Fruit fly (Drosophila melanogaster) whole organism, prepupa: Measurements from ENCODE around the gene Larp4B.

Experiments
- Blimp-1 ChIP-seq: fragments of 200-800 bp; sonication (Bioruptor generic); optimal IDR thresholded peaks from 3 replicates; lab custom pipeline; 2017; ENCODE audit warnings: missing biosample characterization, missing genetic modification characterization, mild to moderate bottlenecking, moderate library complexity, missing genetic modification reagents
- CG10631 ChIP-seq: fragments of 200-800 bp; sonication (Bioruptor generic); optimal IDR thresholded peaks from 2 replicates; lab custom pipeline; 2016; ENCODE audit warnings: missing biosample characterization, missing genetic modification characterization
- CG11762 ChIP-seq: fragments of 200-800 bp; sonication (Bioruptor generic); optimal IDR thresholded peaks from 3 replicates; lab custom pipeline; 2016; ENCODE audit warnings: missing biosample characterization, missing genetic modification characterization; ENCODE audit not compliant: insufficient read depth
- CG15336 ChIP-seq: fragments of 200-800 bp; sonication (Bioruptor generic); IDR thresholded peaks from 2 replicates; pipeline ENCODE4 v1.3.6; 2022; ENCODE audit warnings: missing biosample characterization, missing genetic modification characterization
- CG3032 ChIP-seq: fragments of 200-800 bp; optimal IDR thresholded peaks from 2 replicates; lab custom pipeline; 2019; ENCODE audit warnings: missing biosample characterization, mild to moderate bottlenecking, missing genetic modification characterization, moderate library complexity
- CG31627 ChIP-seq: fragments of 200-800 bp; sonication (Bioruptor generic); optimal IDR thresholded peaks from 3 replicates; lab custom pipeline; 2016; ENCODE audit warnings: missing biosample characterization, missing genetic modification characterization
- CG32006 ChIP-seq: fragments of 200-800 bp; sonication (Bioruptor generic); optimal IDR thresholded peaks from 3 replicates; lab custom pipeline; 2017; ENCODE audit warnings: missing biosample characterization, mild to moderate bottlenecking, missing genetic modification characterization
- CG34406 ChIP-seq: fragments of 200-800 bp; sonication (Bioruptor generic); optimal IDR thresholded peaks from 3 replicates; lab custom pipeline; 2016; ENCODE audit warnings: missing biosample characterization, missing genetic modification characterization
- CG3919 ChIP-seq: fragments of 200-800 bp; sonication (Bioruptor generic); optimal IDR thresholded peaks from 3 replicates; lab custom pipeline; 2016; ENCODE audit warnings: missing biosample characterization, missing genetic modification characterization
- CG6163 ChIP-seq: fragments of 200-800 bp; sonication (Bioruptor generic); IDR thresholded peaks from 3 replicates; pipeline ENCODE4 v1.3.6; 2022; ENCODE audit warnings: missing biosample characterization, missing genetic modification characterization
- CG6276 ChIP-seq: fragments of 200-800 bp; sonication (Bioruptor generic); optimal IDR thresholded peaks from 2 replicates; lab custom pipeline; 2017; ENCODE audit warnings: missing biosample characterization, mild to moderate bottlenecking, missing genetic modification characterization
- CG6792 ChIP-seq: fragments of 200-800 bp; sonication (Bioruptor generic); optimal IDR thresholded peaks from 3 replicates; lab custom pipeline; 2016; ENCODE audit warnings: missing biosample characterization, missing genetic modification characterization
- CG6808 ChIP-seq: fragments of 200-800 bp; sonication (Bioruptor generic); optimal IDR thresholded peaks from 3 replicates; lab custom pipeline; 2017; ENCODE audit warnings: missing biosample characterization, missing genetic modification characterization, mild to moderate bottlenecking, moderate library complexity, missing genetic modification reagents
- CG6854 ChIP-seq: fragments of 200-800 bp; sonication (Bioruptor generic); optimal IDR thresholded peaks from 2 replicates; lab custom pipeline; 2017; ENCODE audit warnings: missing biosample characterization, mild to moderate bottlenecking, missing genetic modification characterization
- CG7368 ChIP-seq: fragments of 200-800 bp; sonication (Bioruptor generic); optimal IDR thresholded peaks from 3 replicates; lab custom pipeline; 2016; ENCODE audit warnings: missing biosample characterization, missing genetic modification characterization
- CG8319 ChIP-seq: fragments of 200-800 bp; sonication (Bioruptor generic); optimal IDR thresholded peaks from 3 replicates; lab custom pipeline; 2016; ENCODE audit warnings: missing biosample characterization, missing genetic modification characterization
- CG8632 ChIP-seq: fragments of 200-800 bp; sonication (Bioruptor generic); optimal IDR thresholded peaks from 3 replicates; lab custom pipeline; 2016; ENCODE audit warnings: missing biosample characterization, missing genetic modification characterization
- CG9139 ChIP-seq: fragments of 200-800 bp; sonication (Bioruptor generic); optimal IDR thresholded peaks from 3 replicates; lab custom pipeline; 2017; ENCODE audit warnings: missing biosample characterization, mild to moderate bottlenecking, missing genetic modification characterization
- Eip75B ChIP-seq: fragments of 200-800 bp; sonication (Bioruptor generic); optimal IDR thresholded peaks from 3 replicates; lab custom pipeline; 2016; ENCODE audit warnings: missing biosample characterization, missing genetic modification characterization
- Eip93F ChIP-seq: fragments of 200-800 bp; sonication (Bioruptor generic); optimal IDR thresholded peaks from 2 replicates; lab custom pipeline; 2016; ENCODE audit warnings: missing biosample characterization, mild to moderate bottlenecking, missing genetic modification characterization
- Ets96B ChIP-seq: fragments of 200-800 bp; optimal IDR thresholded peaks from 2 replicates; lab custom pipeline; 2019; ENCODE audit warnings: missing biosample characterization, mild to moderate bottlenecking, missing genetic modification characterization, moderate library complexity
- Gug ChIP-seq: fragments of 200-800 bp; sonication (Bioruptor generic); IDR thresholded peaks from 2 replicates; pipeline ENCODE4 v1.3.6; 2022; ENCODE audit warnings: missing biosample characterization, missing genetic modification characterization
- Hr38 ChIP-seq: sonication (Bioruptor generic); optimal IDR thresholded peaks from 2 replicates; lab custom pipeline; 2016; ENCODE audit warnings: missing biosample characterization, missing genetic modification characterization
- Hr39 ChIP-seq: fragments of 200-800 bp; sonication (Bioruptor generic); optimal IDR thresholded peaks from 2 replicates; lab custom pipeline; 2016; ENCODE audit warnings: missing biosample characterization, missing genetic modification characterization
- Hr4 ChIP-seq: fragments of 200-800 bp; sonication (Bioruptor generic); optimal IDR thresholded peaks from 3 replicates; lab custom pipeline; 2016; ENCODE audit warnings: missing biosample characterization, missing genetic modification characterization
- Lpt ChIP-seq: fragments of 200-800 bp; sonication (Bioruptor generic); optimal IDR thresholded peaks from 3 replicates; lab custom pipeline; 2016; ENCODE audit warnings: missing biosample characterization, missing genetic modification characterization
- Met ChIP-seq: fragments of 200-800 bp; sonication (Bioruptor generic); optimal IDR thresholded peaks from 3 replicates; lab custom pipeline; 2016; ENCODE audit warnings: missing biosample characterization, missing genetic modification characterization
- Smox ChIP-seq: fragments of 200-800 bp; sonication (Bioruptor generic); optimal IDR thresholded peaks from 3 replicates; lab custom pipeline; 2016; ENCODE audit warnings: missing biosample characterization, missing genetic modification characterization
- Sox14 ChIP-seq: fragments of 200-800 bp; sonication (Bioruptor generic); optimal IDR thresholded peaks from 3 replicates; lab custom pipeline; 2016; ENCODE audit warnings: missing biosample characterization, missing genetic modification characterization
- Sox15 ChIP-seq: fragments of 200-800 bp; sonication (Bioruptor generic); optimal IDR thresholded peaks from 3 replicates; lab custom pipeline; 2016; ENCODE audit warnings: missing biosample characterization, missing genetic modification characterization
- achi ChIP-seq: fragments of 200-800 bp; sonication (Bioruptor generic); optimal IDR thresholded peaks from 3 replicates; lab custom pipeline; 2016; ENCODE audit warnings: missing biosample characterization, missing genetic modification characterization
- acj6 ChIP-seq: fragments of 200-800 bp; sonication (Bioruptor generic); optimal IDR thresholded peaks from 3 replicates; lab custom pipeline; 2016; ENCODE audit warnings: missing biosample characterization, missing genetic modification characterization
- dac ChIP-seq: fragments of 200-800 bp; sonication (Bioruptor generic); optimal IDR thresholded peaks from 2 replicates; lab custom pipeline; 2017; ENCODE audit warnings: missing biosample characterization, mild to moderate bottlenecking, missing genetic modification characterization
- eg ChIP-seq: fragments of 200-800 bp; sonication (Bioruptor generic); IDR thresholded peaks from 3 replicates; pipeline ENCODE4 v1.3.6; 2022; ENCODE audit warnings: missing biosample characterization, missing genetic modification characterization
- esn ChIP-seq: fragments of 200-800 bp; sonication (Bioruptor generic); optimal IDR thresholded peaks from 2 replicates; lab custom pipeline; 2016; ENCODE audit warnings: missing biosample characterization, mild to moderate bottlenecking, missing genetic modification characterization, moderate library complexity
- fd85E ChIP-seq: fragments of 200-800 bp; sonication (Bioruptor generic); optimal IDR thresholded peaks from 3 replicates; lab custom pipeline; 2016; ENCODE audit warnings: missing biosample characterization, missing genetic modification characterization
- fkh ChIP-seq: fragments of 200-800 bp; sonication (Bioruptor generic); optimal IDR thresholded peaks from 3 replicates; lab custom pipeline; 2017; ENCODE audit warnings: missing biosample characterization, mild to moderate bottlenecking, missing genetic modification characterization, moderate library complexity
- pdm3 ChIP-seq: fragments of 200-800 bp; sonication (Bioruptor generic); optimal IDR thresholded peaks from 3 replicates; lab custom pipeline; 2016; ENCODE audit warnings: missing biosample characterization, missing genetic modification characterization
- spab ChIP-seq: fragments of 200-800 bp; sonication (Bioruptor generic); optimal IDR thresholded peaks from 2 replicates; lab custom pipeline; 2017; ENCODE audit warnings: missing biosample characterization, mild to moderate bottlenecking, missing genetic modification characterization, missing genetic modification reagents
- ss ChIP-seq, 2 experiments: fragments of 200-800 bp; sonication (Bioruptor generic); optimal IDR thresholded peaks; 2 replicates in 1 of 2; 3 replicates in 1 of 2; lab custom pipeline; 2017 to 2018; ENCODE audit warnings: mild to moderate bottlenecking in 2 of 2, missing biosample characterization in 2 of 2, missing genetic modification characterization in 2 of 2, moderate library complexity in 1 of 2
- svp ChIP-seq: fragments of 200-800 bp; sonication (Bioruptor generic); peaks from one replicate; lab custom pipeline; 2016; ENCODE audit warnings: missing biosample characterization, missing genetic modification characterization
- vri ChIP-seq: fragments of 200-800 bp; sonication (Bioruptor generic); optimal IDR thresholded peaks from 3 replicates; lab custom pipeline; 2016; ENCODE audit warnings: missing biosample characterization, mild to moderate bottlenecking, missing genetic modification characterization

Gene Larp4B

dm6 chr3L:3225769-3226457, 1.3 kb downstream of the Larp4B start (continued):
- TF ChIP-seq CG7368 (GFP tag; lab: Kevin White, UChicago) (no peak), Hr4 (GFP tag; lab: Kevin White, UChicago) (no peak), acj6 (GFP tag; lab: Kevin White, UChicago) (no peak), CG6854 (GFP tag; lab: Kevin White, UChicago) (no peak), CG10631 (no peak), spab (GFP tag; lab: Kevin White, UChicago) (no peak), ss (GFP tag; optimal IDR thresholded peaks at IDR 0.05; lab: Kevin White, UChicago) (peak in 1 of 2 experiments; percentile 79), vri (GFP tag; lab: Kevin White, UChicago) (peak; percentile 52), Met (GFP tag; lab: Kevin White, UChicago) (no peak), CG6808 (no peak), CG11762 (GFP tag; lab: Kevin White, UChicago) (no peak), CG6163 (GFP tag; lab: Robert Waterston, UW) (peak; percentile 34; the same call in 1 of the 3 replicates), achi (no peak), pdm3 (GFP tag; lab: Kevin White, UChicago) (no peak), eg (GFP tag; lab: Robert Waterston, UW) (peak; percentile 59), Eip93F (no peak), fkh (GFP tag; lab: Kevin White, UChicago) (no peak), fd85E (GFP tag; lab: Kevin White, UChicago) (no peak), CG31627 (GFP tag; lab: Kevin White, UChicago) (no peak), CG32006 (GFP tag; lab: Kevin White, UChicago) (peak; percentile 37), Lpt (no peak), CG15336 (GFP tag; lab: Robert Waterston, UW) (peak; percentile 45), svp (GFP tag; lab: Kevin White, UChicago) (no peak), Hr39 (GFP tag; lab: Kevin White, UChicago) (no peak), CG6792 (GFP tag; lab: Kevin White, UChicago) (peak; percentile 21), CG6276 (GFP tag; lab: Kevin White, UChicago) (peak; percentile 59), Ets96B (tag; lab: Kevin White, UChicago) (peak; percentile 57), Blimp-1 (GFP tag; lab: Kevin White, UChicago) (no peak), dac (GFP tag; lab: Kevin White, UChicago) (no peak), CG3032 (tag; lab: Kevin White, UChicago) (no peak), Sox14 (no peak), Gug (no peak)
- TF ChIP-seq, all 60 proteins: peak for 17

DNA sequence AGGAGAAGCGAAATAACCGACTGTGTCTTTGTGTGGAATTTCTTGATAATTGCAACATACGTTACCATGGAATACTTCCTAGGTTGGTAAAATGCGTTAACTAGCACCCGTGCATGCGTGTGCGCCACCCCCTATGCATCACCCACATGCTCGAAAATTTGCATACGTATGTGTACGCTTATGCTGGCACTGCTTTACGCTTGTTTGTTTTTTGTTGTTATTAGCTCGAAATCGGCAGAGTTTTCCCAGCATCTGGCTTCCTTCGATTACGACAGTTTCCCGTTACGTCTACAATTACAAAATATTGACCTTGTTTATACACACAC, 1.8 kb downstream of the Larp4B start:
- TF ChIP-seq CG9139 (no peak), CG8632 (GFP tag; lab: Kevin White, UChicago) (no peak), CG10631 (no peak), CG11762 (GFP tag; lab: Kevin White, UChicago) (no peak), Sox15 (GFP tag; lab: Kevin White, UChicago) (no peak), Hr39 (GFP tag; lab: Kevin White, UChicago) (no peak), Hr38 (GFP tag; lab: Kevin White, UChicago) (no peak), CG8319 (GFP tag; lab: Kevin White, UChicago) (no peak), Met (GFP tag; lab: Kevin White, UChicago) (no peak), Smox (GFP tag; lab: Kevin White, UChicago) (no peak), CG3919 (GFP tag; lab: Kevin White, UChicago) (no peak), eg (GFP tag; lab: Robert Waterston, UW) (no peak), CG34406 (GFP tag; lab: Kevin White, UChicago) (no peak), CG3032 (tag; lab: Kevin White, UChicago) (no peak), Blimp-1 (GFP tag; lab: Kevin White, UChicago) (no peak), esn (no peak), Sox14 (no peak), Eip75B (GFP tag; lab: Kevin White, UChicago) (no peak)
